Fruit fly (Drosophila melanogaster) whole organism, embryonic: ENCODE results near the gene Rh2.

Source experiments
- BEAF-32 ChIP-seq: fragments of 200-800 bp; sonication (Bioruptor generic); optimal IDR thresholded peaks from 3 replicates; lab custom pipeline; 2017; ENCODE audit warnings: missing biosample characterization, missing genetic modification characterization, mild to moderate bottlenecking, moderate library complexity, missing genetic modification reagents
- CG10147 ChIP-seq: fragments of 200-800 bp; sonication (Bioruptor generic); optimal IDR thresholded peaks from 2 replicates; lab custom pipeline; 2019; ENCODE audit warnings: missing biosample characterization, mild to moderate bottlenecking, missing genetic modification characterization, moderate library complexity
- CG11456 ChIP-seq: fragments of 200-800 bp; sonication (Bioruptor generic); IDR thresholded peaks from 3 replicates; pipeline ENCODE4 v1.3.6; 2022; ENCODE audit warnings: missing biosample characterization, missing genetic modification characterization
- CG12744 ChIP-seq: fragments of 200-800 bp; sonication (Bioruptor generic); optimal IDR thresholded peaks from 2 replicates; lab custom pipeline; 2016; ENCODE audit warnings: missing biosample characterization, missing genetic modification characterization
- CG17328 ChIP-seq: fragments of 200-800 bp; sonication (Bioruptor generic); IDR thresholded peaks from 2 replicates; pipeline ENCODE4 v1.3.6; 2022; ENCODE audit warnings: missing biosample characterization, missing genetic modification characterization
- CG17612 ChIP-seq: fragments of 200-800 bp; sonication (Bioruptor generic); IDR thresholded peaks from 2 replicates; pipeline ENCODE4 v1.3.6; 2022; ENCODE audit warnings: missing biosample characterization, missing genetic modification characterization
- CG17829 ChIP-seq: fragments of 200-800 bp; optimal IDR thresholded peaks from 2 replicates; lab custom pipeline; 2019; ENCODE audit warnings: missing biosample characterization, mild to moderate bottlenecking, missing genetic modification characterization, moderate library complexity
- CG30020 ChIP-seq: fragments of 200-800 bp; optimal IDR thresholded peaks from 2 replicates; lab custom pipeline; 2019; ENCODE audit warnings: missing biosample characterization, mild to moderate bottlenecking, missing genetic modification characterization, moderate library complexity
- CG33557 ChIP-seq: fragments of 200-800 bp; sonication (Bioruptor generic); optimal IDR thresholded peaks from 2 replicates; lab custom pipeline; 2019; ENCODE audit warnings: missing biosample characterization, mild to moderate bottlenecking, missing genetic modification characterization, moderate library complexity
- CG34224 ChIP-seq: fragments of 200-800 bp; sonication (Bioruptor generic); IDR thresholded peaks from 3 replicates; pipeline ENCODE4 v1.3.6; 2022; ENCODE audit warnings: missing biosample characterization, missing genetic modification characterization; ENCODE audit not compliant: partially characterized antibody
- CG3838 ChIP-seq: fragments of 200-800 bp; sonication (Bioruptor generic); optimal IDR thresholded peaks from 3 replicates; lab custom pipeline; 2016; ENCODE audit warnings: missing biosample characterization, missing genetic modification characterization
- CG4707 ChIP-seq: fragments of 200-800 bp; sonication (Bioruptor generic); optimal IDR thresholded peaks from 2 replicates; lab custom pipeline; 2018; ENCODE audit warnings: missing biosample characterization, mild to moderate bottlenecking, missing genetic modification characterization, moderate library complexity
- CG6765 ChIP-seq: fragments of 200-800 bp; sonication (Bioruptor generic); optimal IDR thresholded peaks from 3 replicates; lab custom pipeline; 2017; ENCODE audit warnings: missing biosample characterization, mild to moderate bottlenecking, missing genetic modification characterization
- CG6813 ChIP-seq: fragments of 200-800 bp; sonication (Bioruptor generic); optimal IDR thresholded peaks from 2 replicates; lab custom pipeline; 2017; ENCODE audit warnings: missing biosample characterization, missing genetic modification characterization, mild to moderate bottlenecking, moderate library complexity, missing genetic modification reagents
- CG7556 ChIP-seq: fragments of 200-800 bp; sonication (Bioruptor generic); optimal IDR thresholded peaks from 2 replicates; lab custom pipeline; 2017; ENCODE audit warnings: missing biosample characterization, mild to moderate bottlenecking, missing genetic modification characterization
- Deaf1 ChIP-seq: fragments of 200-800 bp; optimal IDR thresholded peaks from 3 replicates; lab custom pipeline; 2019; ENCODE audit warnings: missing biosample characterization, mild to moderate bottlenecking, missing genetic modification characterization, moderate library complexity
- Eip74EF ChIP-seq, 2 experiments: fragments of 200-800 bp in 1 of 2; fragments of >200 bp in 1 of 2; sonication (Bioruptor generic) in 1 of 2; optimal IDR thresholded peaks; 2 replicates each; lab custom pipeline; 2017 to 2019; ENCODE audit warnings: missing biosample characterization in 2 of 2, missing genetic modification characterization in 2 of 2, mild to moderate bottlenecking in 1 of 2, moderate library complexity in 1 of 2
- MESR4 ChIP-seq: fragments of 200-800 bp; sonication (Bioruptor generic); optimal IDR thresholded peaks from 2 replicates; lab custom pipeline; 2018; ENCODE audit warnings: missing biosample characterization, mild to moderate bottlenecking, missing genetic modification characterization, moderate library complexity
- Max ChIP-seq: fragments of 200-800 bp; sonication (Bioruptor generic); optimal IDR thresholded peaks from 2 replicates; lab custom pipeline; 2016; ENCODE audit warnings: missing biosample characterization, mild to moderate bottlenecking, missing genetic modification characterization
- Meics ChIP-seq: fragments of 200-800 bp; sonication (Bioruptor generic); optimal IDR thresholded peaks from 2 replicates; lab custom pipeline; 2017; ENCODE audit warnings: missing biosample characterization, mild to moderate bottlenecking, missing genetic modification characterization
- NK7.1 ChIP-seq: fragments of 200-800 bp; sonication (Bioruptor generic); optimal IDR thresholded peaks from 3 replicates; lab custom pipeline; 2016; ENCODE audit warnings: missing biosample characterization, missing genetic modification characterization
- Poxn ChIP-seq: fragments of 200-800 bp; sonication (Bioruptor generic); IDR thresholded peaks from 2 replicates; pipeline ENCODE4 v1.3.6; 2022; ENCODE audit warnings: missing biosample characterization, missing genetic modification characterization
- Spps ChIP-seq: fragments of 200-800 bp; sonication (Bioruptor generic); optimal IDR thresholded peaks from 2 replicates; lab custom pipeline; 2018; ENCODE audit warnings: missing biosample characterization, mild to moderate bottlenecking, missing genetic modification characterization
- Xbp1 ChIP-seq: fragments of 200-800 bp; sonication (Bioruptor generic); optimal IDR thresholded peaks from 3 replicates; lab custom pipeline; 2016; ENCODE audit warnings: missing biosample characterization, mild to moderate bottlenecking, missing genetic modification characterization
- Xrp1 ChIP-seq: fragments of 200-800 bp; sonication (Bioruptor generic); IDR thresholded peaks from 2 replicates; pipeline ENCODE4 v1.3.6; 2022; ENCODE audit warnings: missing biosample characterization, missing genetic modification characterization
- bcd ChIP-seq: fragments of 200-800 bp; sonication (Bioruptor generic); optimal IDR thresholded peaks from 2 replicates; lab custom pipeline; 2017; ENCODE audit warnings: missing biosample characterization, mild to moderate bottlenecking, missing genetic modification characterization
- bowl ChIP-seq: fragments of 200-800 bp; sonication (Bioruptor generic); IDR thresholded peaks from 2 replicates; pipeline ENCODE4 v1.3.6; 2022; ENCODE audit warnings: missing biosample characterization, missing genetic modification characterization
- caup ChIP-seq: fragments of 200-800 bp; sonication (Bioruptor generic); optimal IDR thresholded peaks from 3 replicates; lab custom pipeline; 2017; ENCODE audit warnings: missing biosample characterization, mild to moderate bottlenecking, missing genetic modification characterization, moderate library complexity; ENCODE audit not compliant: severe bottlenecking
- croc ChIP-seq: fragments of 200-800 bp; sonication (Bioruptor generic); conservative IDR thresholded peaks from 3 replicates; pipeline ENCODE4 v1.3.6; 2022; ENCODE audit warnings: missing biosample characterization, missing genetic modification characterization
- dm ChIP-seq: fragments of 200-800 bp; sonication (Bioruptor generic); optimal IDR thresholded peaks from 3 replicates; lab custom pipeline; 2016; ENCODE audit warnings: missing biosample characterization, missing genetic modification characterization
- dysf ChIP-seq: fragments of 200-800 bp; sonication (Bioruptor generic); IDR thresholded peaks from 3 replicates; pipeline ENCODE4 v1.3.6; 2022; ENCODE audit warnings: missing biosample characterization, missing genetic modification characterization
- fd64A ChIP-seq: fragments of 200-800 bp; sonication (Bioruptor generic); optimal IDR thresholded peaks from 3 replicates; lab custom pipeline; 2018; ENCODE audit warnings: missing biosample characterization, mild to moderate bottlenecking, missing genetic modification characterization
- gcm2 ChIP-seq: fragments of 200-800 bp; sonication (Bioruptor generic); optimal IDR thresholded peaks from 2 replicates; lab custom pipeline; 2016; ENCODE audit warnings: missing biosample characterization, missing genetic modification characterization
- gem ChIP-seq: fragments of 200-800 bp; sonication (Bioruptor generic); optimal IDR thresholded peaks from 2 replicates; lab custom pipeline; 2019; ENCODE audit warnings: missing biosample characterization, mild to moderate bottlenecking, missing genetic modification characterization, moderate library complexity
- gfzf ChIP-seq: fragments of 200-800 bp; sonication (Bioruptor generic); optimal IDR thresholded peaks from 2 replicates; lab custom pipeline; 2016; ENCODE audit warnings: missing biosample characterization, mild to moderate bottlenecking, missing genetic modification characterization, moderate library complexity
- gt ChIP-seq: fragments of 200-800 bp; sonication (Bioruptor generic); IDR thresholded peaks from 2 replicates; pipeline ENCODE4 v1.3.6; 2022; ENCODE audit warnings: missing biosample characterization, missing genetic modification characterization
- kni ChIP-seq: fragments of 200-800 bp; sonication (Bioruptor generic); optimal IDR thresholded peaks from 3 replicates; lab custom pipeline; 2017; ENCODE audit warnings: mild to moderate bottlenecking, missing biosample characterization, missing genetic modification reagents, missing genetic modification characterization
- lbe ChIP-seq: fragments of 200-800 bp; sonication (Bioruptor generic); optimal IDR thresholded peaks from 2 replicates; lab custom pipeline; 2016; ENCODE audit warnings: missing biosample characterization, mild to moderate bottlenecking, missing genetic modification characterization
- nau ChIP-seq: fragments of 200-800 bp; sonication (Bioruptor generic); optimal IDR thresholded peaks from 3 replicates; lab custom pipeline; 2017; ENCODE audit warnings: missing biosample characterization, mild to moderate bottlenecking, missing genetic modification characterization, missing genetic modification reagents
- pum ChIP-seq: fragments of 200-800 bp; sonication (Bioruptor generic); optimal IDR thresholded peaks from 2 replicates; lab custom pipeline; 2016; ENCODE audit warnings: missing biosample characterization, missing genetic modification characterization
- pzg ChIP-seq: fragments of 200-800 bp; sonication (Bioruptor generic); optimal IDR thresholded peaks from 3 replicates; lab custom pipeline; 2018; ENCODE audit warnings: missing biosample characterization, mild to moderate bottlenecking, missing genetic modification characterization, moderate library complexity
- ranshi ChIP-seq: fragments of 200-800 bp; sonication (Bioruptor generic); IDR thresholded peaks from 2 replicates; pipeline ENCODE4 v1.3.6; 2022; ENCODE audit warnings: missing biosample characterization, missing genetic modification characterization
- sc ChIP-seq, 3 experiments: fragments of >200 bp in 2 of 3; fragments of 200-800 bp in 1 of 3; sonication (Bioruptor generic) in 1 of 3; optimal IDR thresholded peaks; 2 replicates in 2 of 3; 3 replicates in 1 of 3; lab custom pipeline; 2017; ENCODE audit warnings: mild to moderate bottlenecking in 1 of 3, missing biosample characterization in 1 of 3, missing genetic modification characterization in 1 of 3, missing genetic modification reagents in 1 of 3
- scrt ChIP-seq: fragments of 200-800 bp; sonication (Bioruptor generic); optimal IDR thresholded peaks from 2 replicates; lab custom pipeline; 2018; ENCODE audit warnings: missing biosample characterization, mild to moderate bottlenecking, missing genetic modification characterization, moderate library complexity
- sens-2 ChIP-seq: fragments of 200-800 bp; sonication (Bioruptor generic); IDR thresholded peaks from 2 replicates; pipeline ENCODE4 v1.3.6; 2022; ENCODE audit warnings: missing biosample characterization, missing genetic modification characterization
- slp2 ChIP-seq: fragments of 200-800 bp; sonication (Bioruptor generic); optimal IDR thresholded peaks from 2 replicates; lab custom pipeline; 2016; ENCODE audit warnings: missing biosample characterization, missing genetic modification characterization
- stc ChIP-seq: fragments of 200-800 bp; sonication (Bioruptor generic); IDR thresholded peaks from 2 replicates; pipeline ENCODE4 v1.3.6; 2022; ENCODE audit warnings: missing biosample characterization, missing genetic modification characterization
- unc-4 ChIP-seq: fragments of 200-800 bp; sonication (Bioruptor generic); IDR thresholded peaks from 2 replicates; pipeline ENCODE4 v1.3.6; 2022; ENCODE audit warnings: missing biosample characterization, missing genetic modification characterization; ENCODE audit not compliant: partially characterized antibody
- unpg ChIP-seq: fragments of 200-800 bp; sonication (Bioruptor generic); optimal IDR thresholded peaks from 3 replicates; lab custom pipeline; 2018; ENCODE audit warnings: missing biosample characterization, mild to moderate bottlenecking, missing genetic modification characterization, moderate library complexity
- usp ChIP-seq: fragments of >200 bp; optimal IDR thresholded peaks from 2 replicates; lab custom pipeline; 2017; ENCODE audit warnings: missing biosample characterization, missing genetic modification characterization

The Rh2 gene

DNA sequence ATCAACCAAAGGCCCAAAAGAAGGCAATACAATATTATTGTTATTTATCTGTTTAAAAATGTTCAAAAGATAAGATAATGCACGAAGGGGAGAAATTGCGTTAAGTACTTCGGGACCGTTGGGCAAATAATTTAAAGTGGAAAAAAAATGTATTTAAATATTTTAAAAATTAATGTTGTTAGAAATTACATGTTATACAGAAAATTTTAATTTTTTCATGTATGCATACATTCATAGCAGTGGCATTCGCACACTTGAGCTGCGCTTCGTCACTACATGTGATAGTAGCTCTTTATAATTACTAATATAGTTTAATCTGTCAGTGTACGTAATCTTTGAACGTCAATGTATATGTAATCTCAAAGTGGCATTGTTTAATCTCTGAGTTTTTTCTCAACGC lies 4.0 kb upstream of the Rh2 start (continued):
- TF ChIP-seq Meics (GFP tag; lab: Kevin White, UChicago) (peak; percentile 97), CG17829 (tag; lab: Kevin White, UChicago) (no peak), Xbp1 (GFP tag; lab: Kevin White, UChicago) (no peak), gfzf (no peak), CG6813 (no peak), bowl (no peak), CG33557 (no peak), bcd (GFP tag; lab: Kevin White, UChicago) (no peak), stc (GFP tag; lab: Robert Waterston, UW) (peak; percentile 47; the same call in 1 of the 2 replicates), gcm2 (GFP tag; lab: Kevin White, UChicago) (no peak), lbe (GFP tag; lab: Kevin White, UChicago) (no peak), Poxn (GFP tag; lab: Robert Waterston, UW) (no peak), unc-4 (no peak), CG34224 (GFP tag; lab: Robert Waterston, UW) (no peak), unpg (no peak), CG30020 (tag; lab: Kevin White, UChicago) (no peak), slp2 (no peak), Eip74EF (GFP tag; optimal IDR thresholded peaks at IDR 0.05; lab: Kevin White, UChicago) (no peak), ranshi (GFP tag; lab: Robert Waterston, UW) (peak; percentile 78; the same call in 1 of the 2 replicates), CG4707 (GFP tag; lab: Kevin White, UChicago) (no peak), Spps (no peak), pum (GFP tag; lab: Kevin White, UChicago) (no peak), scrt (GFP tag; lab: Kevin White, UChicago) (peak; percentile 13), Xrp1 (GFP tag; lab: Robert Waterston, UW) (no peak; the same call in none of the 2 replicates), CG17328 (GFP tag; lab: Robert Waterston, UW) (no peak), Max (GFP tag; lab: Kevin White, UChicago) (no peak), sens-2 (GFP tag; lab: Robert Waterston, UW) (no peak), dysf (peak; percentile 77), sc (optimal IDR thresholded peaks at IDR 0.05; lab: Kevin White, UChicago) (no peak), sc (GFP tag; optimal IDR thresholded peaks at IDR 0.05; lab: Kevin White, UChicago) (no peak), dm (no peak), CG12744 (GFP tag; lab: Kevin White, UChicago) (no peak), pzg (no peak), caup (GFP tag; lab: Kevin White, UChicago) (no peak), usp (GFP tag; lab: Kevin White, UChicago) (no peak), fd64A (GFP tag; lab: Kevin White, UChicago) (no peak), CG11456 (peak; percentile 88), Deaf1 (tag; lab: Kevin White, UChicago) (peak; percentile 41), CG17612 (no peak), CG10147 (GFP tag; lab: Kevin White, UChicago) (no peak), gt (GFP tag; lab: Robert Waterston, UW) (no peak), nau (GFP tag; lab: Kevin White, UChicago) (no peak), MESR4 (GFP tag; lab: Kevin White, UChicago) (no peak), gem (tag; lab: Kevin White, UChicago) (peak; percentile 61), CG6765 (GFP tag; lab: Kevin White, UChicago) (no peak), CG7556 (no peak), croc (no peak), NK7.1 (no peak), BEAF-32 (GFP tag; lab: Kevin White, UChicago) (no peak), kni (GFP tag; lab: Kevin White, UChicago) (no peak), CG3838 (GFP tag; lab: Kevin White, UChicago) (no peak)
